Worm (Caenorhabditis elegans): ENCODE data around the gene Y66D12A.8.
A peak's percentile ranks its signal among the peaks of the same experiment; 100 is the strongest.

Y66D12A.8 gene

ce11 chrIII:11544947-11545346, 29.1 kb upstream of the Y66D12A.8 start:
- no peak for TF ChIP-seq nfya-1 (tag; optimal IDR thresholded peaks at IDR 0.05)
- no peak for TF ChIP-seq pat-9 (tag; optimal IDR thresholded peaks at IDR 0.05)
- no peak for TF ChIP-seq lim-6 (tag; optimal IDR thresholded peaks at IDR 0.05)
- no peak for TF ChIP-seq hlh-15 (tag; optimal IDR thresholded peaks at IDR 0.05)
- no peak for TF ChIP-seq T23F11.4 (GFP tag; optimal IDR thresholded peaks at IDR 0.05)
- no peak for TF ChIP-seq unc-86 (tag; optimal IDR thresholded peaks at IDR 0.05)
- no peak for TF ChIP-seq odd-2 (tag; optimal IDR thresholded peaks at IDR 0.05)
- TF ChIP-seq sox-2 (GFP tag; IDR thresholded peaks at IDR 0.05): no peak
- TF ChIP-seq rnt-1 (tag; optimal IDR thresholded peaks at IDR 0.05): no peak
- TF ChIP-seq hlh-30 (tag; optimal IDR thresholded peaks at IDR 0.05; ENCODE audit: insufficient read depth): no peak
- TF ChIP-seq K09A11.1 (tag; optimal IDR thresholded peaks at IDR 0.05; ENCODE audit: insufficient read depth): no peak
- TF ChIP-seq ceh-31 (tag; optimal IDR thresholded peaks at IDR 0.05): no peak
- no peak for TF ChIP-seq ceh-45 (GFP tag; IDR thresholded peaks at IDR 0.05)
- no peak for TF ChIP-seq dve-1 (tag; optimal IDR thresholded peaks at IDR 0.05)

- no peak for TF ChIP-seq ztf-16 (tag; optimal IDR thresholded peaks at IDR 0.05)
- no peak for TF ChIP-seq ttx-3 (tag; optimal IDR thresholded peaks at IDR 0.05)
- no peak for TF ChIP-seq zip-5 (tag; optimal IDR thresholded peaks at IDR 0.05)
- TF ChIP-seq sox-2 (GFP tag; IDR thresholded peaks at IDR 0.05): no peak
- TF ChIP-seq unc-86 (tag; optimal IDR thresholded peaks at IDR 0.05): no peak
- TF ChIP-seq pha-2 (tag; optimal IDR thresholded peaks at IDR 0.05): no peak
- no peak for TF ChIP-seq unc-55 (GFP tag; optimal IDR thresholded peaks at IDR 0.05)
- no peak for TF ChIP-seq elt-4 (tag; optimal IDR thresholded peaks at IDR 0.05)
- no peak for TF ChIP-seq ama-1 (optimal IDR thresholded peaks at IDR 0.05)
- no peak for TF ChIP-seq dmd-4 (tag; optimal IDR thresholded peaks at IDR 0.05; ENCODE audit: borderline replicate concordance)
- no peak for TF ChIP-seq pag-3 (tag; optimal IDR thresholded peaks at IDR 0.05; ENCODE audit: borderline replicate concordance)
- TF ChIP-seq elt-2 (tag; optimal IDR thresholded peaks at IDR 0.05): no peak
- no peak for TF ChIP-seq K02D7.2 (tag; optimal IDR thresholded peaks at IDR 0.05)
- no peak for TF ChIP-seq hlh-6 (tag; optimal IDR thresholded peaks at IDR 0.05)
- no peak for TF ChIP-seq ceh-24 (tag; optimal IDR thresholded peaks at IDR 0.05)
These were observed 26.0 kb upstream of the Y66D12A.8 start, which contains the start of gene Y66D12A.13 for ce11 chrIII:11548070-11548469. Gene Y66D12A.13 (plus strand): TSS chrIII:11548370.

ce11 chrIII:11554701-11555111, 19.3 kb upstream of the Y66D12A.8 start:
- no peak for TF ChIP-seq nhr-232 (tag; optimal IDR thresholded peaks at IDR 0.05)
- no peak for TF ChIP-seq sox-2 (GFP tag; IDR thresholded peaks at IDR 0.05)
- no peak for TF ChIP-seq hlh-15 (tag; optimal IDR thresholded peaks at IDR 0.05)
- TF ChIP-seq ref-2 (tag; optimal IDR thresholded peaks at IDR 0.05): no peak
- no peak for TF ChIP-seq hlh-30 (tag; optimal IDR thresholded peaks at IDR 0.05; ENCODE audit: insufficient read depth)
- TF ChIP-seq ceh-30 (tag; optimal IDR thresholded peaks at IDR 0.05): no peak
- no peak for TF ChIP-seq ceh-18 (tag; optimal IDR thresholded peaks at IDR 0.05)
- no peak for TF ChIP-seq rnt-1 (tag; optimal IDR thresholded peaks at IDR 0.05)
- TF ChIP-seq dmd-4 (tag; optimal IDR thresholded peaks at IDR 0.05; ENCODE audit: borderline replicate concordance): no peak
- TF ChIP-seq elt-4 (tag; optimal IDR thresholded peaks at IDR 0.05): no peak
- no peak for TF ChIP-seq mec-3 (tag; optimal IDR thresholded peaks at IDR 0.05; ENCODE audit: borderline replicate concordance)
- TF ChIP-seq unc-86 (tag; optimal IDR thresholded peaks at IDR 0.05): no peak
- TF ChIP-seq che-1 (tag; optimal IDR thresholded peaks at IDR 0.05): no peak
- no peak for TF ChIP-seq hlh-8 (tag; optimal IDR thresholded peaks at IDR 0.05)
- TF ChIP-seq ama-1 (optimal IDR thresholded peaks at IDR 0.05): no peak
- TF ChIP-seq sdc-2 (tag; optimal IDR thresholded peaks at IDR 0.05): no peak
- no peak for TF ChIP-seq elt-2 (tag; optimal IDR thresholded peaks at IDR 0.05)

- TF ChIP-seq ceh-24 (tag; optimal IDR thresholded peaks at IDR 0.05): no peak
- no peak for TF ChIP-seq elt-4 (tag; optimal IDR thresholded peaks at IDR 0.05)
- no peak for TF ChIP-seq unc-86 (tag; optimal IDR thresholded peaks at IDR 0.05)
- peak; percentile 30 for TF ChIP-seq ceh-31 (tag; optimal IDR thresholded peaks at IDR 0.05)
- peak; percentile 31 for TF ChIP-seq pros-1 (tag; optimal IDR thresholded peaks at IDR 0.05)
These were observed 17.2 kb upstream of the Y66D12A.8 start for ce11 chrIII:11556860-11557259.
